Fruit fly (Drosophila melanogaster) whole organism, prepupa: ENCODE data around the gene orion.

ENCODE experiments used
- CG10669 ChIP-seq: fragments of 200-800 bp; sonication (Bioruptor generic); optimal IDR thresholded peaks from 3 replicates; lab custom pipeline; 2018; ENCODE audit warnings: missing biosample characterization, mild to moderate bottlenecking, missing genetic modification characterization, moderate library complexity
- CG15336 ChIP-seq: fragments of 200-800 bp; sonication (Bioruptor generic); IDR thresholded peaks from 2 replicates; pipeline ENCODE4 v1.3.6; 2022; ENCODE audit warnings: missing biosample characterization, missing genetic modification characterization
- Lpt ChIP-seq: fragments of 200-800 bp; sonication (Bioruptor generic); optimal IDR thresholded peaks from 3 replicates; lab custom pipeline; 2016; ENCODE audit warnings: missing biosample characterization, missing genetic modification characterization
- Smox ChIP-seq: fragments of 200-800 bp; sonication (Bioruptor generic); optimal IDR thresholded peaks from 3 replicates; lab custom pipeline; 2016; ENCODE audit warnings: missing biosample characterization, missing genetic modification characterization
- acj6 ChIP-seq: fragments of 200-800 bp; sonication (Bioruptor generic); optimal IDR thresholded peaks from 3 replicates; lab custom pipeline; 2016; ENCODE audit warnings: missing biosample characterization, missing genetic modification characterization

DNA sequence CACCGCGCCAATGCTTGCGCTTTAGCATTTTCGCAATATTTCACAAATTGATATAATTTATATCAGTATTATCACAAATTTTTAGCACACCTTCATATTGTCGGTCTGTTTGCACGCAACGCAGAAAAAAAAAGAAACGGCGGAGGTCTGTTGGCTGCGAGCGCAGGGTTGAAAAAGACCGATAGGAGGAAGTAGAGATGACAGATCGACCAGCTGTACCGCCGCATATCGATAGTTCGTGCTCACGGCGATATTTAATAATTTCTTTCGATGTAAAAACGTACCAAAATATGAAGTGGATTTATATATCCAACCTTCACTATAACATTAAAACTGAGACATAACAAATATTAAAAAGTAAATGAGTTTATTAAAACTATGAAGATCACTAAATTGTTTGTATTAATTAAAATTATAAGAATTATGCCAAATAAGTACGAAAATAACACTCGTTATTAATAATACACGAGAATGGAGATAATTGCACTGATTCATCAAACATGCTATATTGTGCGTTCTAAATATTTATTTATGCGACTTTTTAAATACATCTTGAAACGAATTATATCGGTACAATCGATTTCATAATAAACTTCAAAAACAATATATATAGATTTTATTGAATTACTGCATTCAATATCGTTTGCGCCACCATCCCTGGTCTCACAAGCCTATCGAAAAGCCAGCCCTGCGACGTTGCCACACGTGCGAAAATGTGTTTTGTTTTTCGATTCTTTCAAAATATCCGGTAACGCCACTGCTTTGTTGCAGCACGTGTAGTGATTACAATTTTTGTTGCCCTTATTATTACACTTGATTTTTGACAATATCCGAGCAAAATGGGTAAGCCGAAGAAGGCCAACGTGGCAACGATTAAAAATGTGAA, 45.3 kb downstream of the orion start, which contains the start of the genes RpS6 and bys:
- TF ChIP-seq CG15336 (GFP tag; lab: Robert Waterston, UW) (peak; percentile 46; the same call in 1 of the 2 replicates), acj6 (GFP tag; lab: Kevin White, UChicago) (peak; percentile 42), CG10669 (peak; percentile 43), Lpt (GFP tag; lab: Kevin White, UChicago) (no peak), Smox (GFP tag; lab: Kevin White, UChicago) (peak; percentile 30)
